Worm (Caenorhabditis elegans): ENCODE results near the gene srlf-18.

srlf-18 gene

ce11 chrIV:11101383-11101782 is at the start of gene srlf-18:
srlf-18 (minus strand) TSS chrIV:11101483.
- TF ChIP-seq snpc-4 (tag; optimal IDR thresholded peaks at IDR 0.05): no peak
- TF ChIP-seq skn-1 (tag; optimal IDR thresholded peaks at IDR 0.05): no peak
- no peak for TF ChIP-seq alr-1 (tag; optimal IDR thresholded peaks at IDR 0.05; ENCODE audit: borderline replicate concordance)
- TF ChIP-seq nhr-85 (tag): no peak
- TF ChIP-seq nhr-84 (tag; optimal IDR thresholded peaks at IDR 0.05): no peak
- TF ChIP-seq ces-1 (GFP tag; optimal IDR thresholded peaks at IDR 0.05): no peak
- no peak for TF ChIP-seq hlh-17 (GFP tag; optimal IDR thresholded peaks at IDR 0.05; ENCODE audit: borderline replicate concordance)
- no peak for TF ChIP-seq C16A3.4 (tag; optimal IDR thresholded peaks at IDR 0.05)
- TF ChIP-seq sox-4 (tag; optimal IDR thresholded peaks at IDR 0.05): no peak

ce11 chrIV:11150844-11151243 is 49.6 kb upstream of the srlf-18 start, which contains the start of gene C08F8.2:
C08F8.2 (plus strand) TSS chrIV:11150997.
- TF ChIP-seq aly-2 (tag; optimal IDR thresholded peaks at IDR 0.05) (no peak), nhr-19 (GFP tag; conservative IDR thresholded peaks at IDR 0.05) (peak; percentile 30; the same call in 1 of the 2 replicates), ama-1 (optimal IDR thresholded peaks at IDR 0.05) (peak; percentile 67), ces-1 (GFP tag; optimal IDR thresholded peaks at IDR 0.05) (no peak), grh-1 (GFP tag; IDR thresholded peaks at IDR 0.05) (no peak), ztf-4 (tag; optimal IDR thresholded peaks at IDR 0.05) (peak; percentile 13)

DNA sequence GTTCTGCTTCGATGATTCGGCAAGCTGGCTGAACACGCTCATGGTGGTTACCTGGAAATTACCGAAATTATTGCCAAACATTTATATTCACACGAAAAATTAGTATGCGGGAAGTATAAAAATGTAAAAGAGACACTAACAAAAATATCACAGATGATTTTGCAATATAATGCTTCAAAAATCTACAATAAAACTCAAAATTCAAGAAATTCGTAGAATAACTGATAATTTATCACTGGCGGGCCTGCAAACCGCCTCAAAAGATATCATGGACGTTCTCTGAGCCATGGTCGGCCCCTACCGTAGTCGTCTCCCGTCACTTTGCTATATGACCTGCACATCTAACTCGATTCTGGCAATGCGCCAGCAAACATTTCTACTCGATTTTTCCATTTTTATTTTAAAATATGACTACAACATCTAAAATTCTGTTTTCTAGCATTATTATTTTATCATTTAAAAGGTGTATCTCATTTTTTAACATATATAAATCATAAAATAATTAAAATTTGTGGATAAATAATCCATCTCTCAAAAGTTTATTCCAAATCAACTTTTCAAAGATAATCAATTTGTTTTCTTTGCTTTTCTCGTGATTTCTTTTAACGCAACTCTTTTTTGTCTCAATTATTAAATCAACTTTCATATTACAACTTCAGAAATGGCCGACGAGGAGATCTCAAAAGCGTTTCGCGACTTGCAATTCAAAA is 48.3 kb upstream of the srlf-18 start, which contains the start of the genes F01G4.6 and pfd-1:
Gene F01G4.6, minus strand, starts transcription at position 51 of the 710 bp plus-strand sequence.
Gene pfd-1, plus strand, starts transcription at position 660 of the 710 bp plus-strand sequence.
- TF ChIP-seq zip-4 (GFP tag; optimal IDR thresholded peaks at IDR 0.05): peak; percentile 83
- peak; percentile 89 to 92 for TF ChIP-seq efl-1 (optimal IDR thresholded peaks at IDR 0.05)
- TF ChIP-seq efl-1 (GFP tag; optimal IDR thresholded peaks at IDR 0.05 in 1 of 2): peak; percentile 81 to 98
- TF ChIP-seq mef-2 (tag; optimal IDR thresholded peaks at IDR 0.05): peak; percentile 53
- TF ChIP-seq snpc-4 (tag; optimal IDR thresholded peaks at IDR 0.05): peak; percentile 80
- TF ChIP-seq C34B4.2 (tag; optimal IDR thresholded peaks at IDR 0.05): peak; percentile 53
- peak; percentile 88 for TF ChIP-seq blmp-1 (tag; optimal IDR thresholded peaks at IDR 0.05)
- TF ChIP-seq ceh-8 (GFP tag; optimal IDR thresholded peaks at IDR 0.05): peak; percentile 88
- peak; percentile 37 for TF ChIP-seq aha-1 (tag; optimal IDR thresholded peaks at IDR 0.05)
- TF ChIP-seq elt-2 (tag; optimal IDR thresholded peaks at IDR 0.05): peak; percentile 84
- TF ChIP-seq jun-1 (tag; optimal IDR thresholded peaks at IDR 0.05): peak; percentile 91
- TF ChIP-seq hlh-17 (GFP tag; optimal IDR thresholded peaks at IDR 0.05; ENCODE audit: borderline replicate concordance): no peak
- TF ChIP-seq dpl-1 (GFP tag; optimal IDR thresholded peaks at IDR 0.05): peak; percentile 83 to 86 (median 86)
- peak; percentile 87 to 91 for TF ChIP-seq lin-35 (GFP tag; optimal IDR thresholded peaks at IDR 0.05)
- TF ChIP-seq C04F5.9 (tag; optimal IDR thresholded peaks at IDR 0.05): peak; percentile 83
- no peak for TF ChIP-seq ets-5 (GFP tag; IDR thresholded peaks at IDR 0.05)
- TF ChIP-seq efl-3 (GFP tag; optimal IDR thresholded peaks at IDR 0.05): no peak
- no peak for TF ChIP-seq unc-62 (GFP tag; optimal IDR thresholded peaks at IDR 0.05)
- peak in 1 of 2 experiments; percentile 81 for TF ChIP-seq ztf-11 (tag; optimal IDR thresholded peaks at IDR 0.05)
- TF ChIP-seq fkh-10 (GFP tag; optimal IDR thresholded peaks at IDR 0.05): peak; percentile 89
- peak; percentile 98 for TF ChIP-seq xbp-1 (tag; optimal IDR thresholded peaks at IDR 0.05)
- TF ChIP-seq skn-1 (tag; optimal IDR thresholded peaks at IDR 0.05): peak; percentile 88
- TF ChIP-seq nhr-20 (tag; optimal IDR thresholded peaks at IDR 0.05): peak; percentile 97
- TF ChIP-seq nhr-12 (tag; optimal IDR thresholded peaks at IDR 0.05): no peak
- TF ChIP-seq lin-39 (tag; optimal IDR thresholded peaks at IDR 0.05): peak; percentile 58
- TF ChIP-seq ceh-82 (tag; optimal IDR thresholded peaks at IDR 0.05): peak; percentile 95 to 97 (median 97)
- peak; percentile 86 for TF ChIP-seq unc-86 (tag; optimal IDR thresholded peaks at IDR 0.05)
- TF ChIP-seq nhr-71 (tag; optimal IDR thresholded peaks at IDR 0.05): peak; percentile 97
- TF ChIP-seq ceh-90 (tag; optimal IDR thresholded peaks at IDR 0.05): no peak
- peak; percentile 37 for TF ChIP-seq sup-37 (GFP tag; optimal IDR thresholded peaks at IDR 0.05)
- TF ChIP-seq irx-1 (tag; optimal IDR thresholded peaks at IDR 0.05): peak; percentile 81
- TF ChIP-seq lin-14 (GFP tag; optimal IDR thresholded peaks at IDR 0.05): peak; percentile 96
- peak; percentile 95 for TF ChIP-seq isw-1 (GFP tag; IDR thresholded peaks at IDR 0.05)
- TF ChIP-seq elt-3 (tag; optimal IDR thresholded peaks at IDR 0.05): peak; percentile 23 to 94 (median 83)
- peak; percentile 51 for TF ChIP-seq hpl-2 (GFP tag; optimal IDR thresholded peaks at IDR 0.05)
- no peak for TF ChIP-seq nhr-28 (tag; optimal IDR thresholded peaks at IDR 0.05)
- TF ChIP-seq grh-1 (GFP tag; IDR thresholded peaks at IDR 0.05): peak; percentile 84
- TF ChIP-seq swsn-7 (tag; optimal IDR thresholded peaks at IDR 0.05): peak; percentile 95

Measured in whole organism, L1 larva.